Worm (Caenorhabditis elegans) whole organism, L2 larva: Measurements from ENCODE around the gene F29C12.6.
A peak's percentile ranks its signal among the peaks of the same experiment; 100 is the strongest.
"Not testable (repeated sequence)": the region's sequence is repeated elsewhere in the genome, so short reads cannot be mapped to it uniquely, and the experiment has no call there.

ENCODE experiments used
- C34F6.9 ChIP-seq: fragments of 150-350 bp; optimal IDR thresholded peaks from 2 replicates; lab custom pipeline; 2014; ENCODE audit warnings: missing biosample characterization, missing genetic modification characterization
- Y55F3AM.14 ChIP-seq: fragments of 200-800 bp; sonication (Bioruptor generic); optimal IDR thresholded peaks from 2 replicates; lab custom pipeline; 2018; ENCODE audit warnings: mild to moderate bottlenecking, missing genetic modification characterization, missing compliant biosample characterization
- ZK546.5 ChIP-seq: sonication (generic microtip); optimal IDR thresholded peaks from 2 replicates; lab custom pipeline; 2017; ENCODE audit warnings: missing biosample characterization, missing genetic modification characterization
- alr-1 ChIP-seq: fragments of 150-350 bp; optimal IDR thresholded peaks from 2 replicates; lab custom pipeline; 2014; ENCODE audit warnings: missing biosample characterization, missing genetic modification characterization
- ama-1 ChIP-seq: fragments of 150-350 bp; optimal IDR thresholded peaks from 2 replicates; lab custom pipeline; 2018; ENCODE audit warnings: inconsistent platforms
- blmp-1 ChIP-seq: sonication (generic microtip); optimal IDR thresholded peaks from 2 replicates; lab custom pipeline; 2017; ENCODE audit warnings: missing genetic modification characterization, mild to moderate bottlenecking, missing compliant biosample characterization, antibody characterized with exemption, moderate library complexity; ENCODE audit not compliant: insufficient read depth
- ceh-16 ChIP-seq: fragments of 150-350 bp; optimal IDR thresholded peaks from 2 replicates; lab custom pipeline; 2014; ENCODE audit warnings: missing biosample characterization, missing genetic modification characterization
- ceh-82 ChIP-seq: fragments of 150-350 bp; optimal IDR thresholded peaks from 2 replicates; lab custom pipeline; 2014; ENCODE audit warnings: missing biosample characterization, missing genetic modification characterization
- crh-2 ChIP-seq: sonication (generic microtip); optimal IDR thresholded peaks from 2 replicates; lab custom pipeline; 2017; ENCODE audit warnings: missing biosample characterization, missing genetic modification characterization
- egl-27 ChIP-seq: sonication (generic microtip); optimal IDR thresholded peaks from 3 replicates; lab custom pipeline; 2017; ENCODE audit warnings: missing biosample characterization, missing genetic modification reagents, missing genetic modification characterization
- fos-1 ChIP-seq: fragments of 150-350 bp; optimal IDR thresholded peaks from 2 replicates; lab custom pipeline; 2014; ENCODE audit warnings: missing biosample characterization, missing genetic modification characterization
- gmeb-1 ChIP-seq: fragments of 150-350 bp; optimal IDR thresholded peaks from 2 replicates; lab custom pipeline; 2014; ENCODE audit warnings: missing biosample characterization, missing genetic modification characterization
- lin-11 ChIP-seq: fragments of 150-350 bp; sonication (generic microtip); optimal IDR thresholded peaks from 2 replicates; lab custom pipeline; 2014; ENCODE audit warnings: missing biosample characterization, missing genetic modification characterization, inconsistent platforms, mixed read lengths
- lin-39 ChIP-seq: fragments of 150-350 bp; optimal IDR thresholded peaks from 2 replicates; lab custom pipeline; 2014; ENCODE audit warnings: missing biosample characterization, missing genetic modification reagents, missing genetic modification characterization
- lsy-2 ChIP-seq, 2 experiments: fragments of 150-350 bp in 1 of 2; sonication (generic microtip) in 1 of 2; optimal IDR thresholded peaks; 2 replicates each; lab custom pipeline; 2014 to 2017; ENCODE audit warnings: missing biosample characterization in 2 of 2, missing genetic modification characterization in 2 of 2
- mab-5 ChIP-seq: fragments of 150-350 bp; optimal IDR thresholded peaks from 2 replicates; lab custom pipeline; 2014; ENCODE audit warnings: missing biosample characterization, missing genetic modification characterization
- mdl-1 ChIP-seq, 2 experiments: fragments of 150-350 bp in 1 of 2; sonication (generic microtip) in 1 of 2; optimal IDR thresholded peaks; 2 replicates each; lab custom pipeline; 2017; ENCODE audit warnings: missing biosample characterization in 2 of 2, missing genetic modification characterization in 2 of 2
- nhr-11 ChIP-seq: fragments of 150-350 bp; optimal IDR thresholded peaks from 2 replicates; lab custom pipeline; 2014; ENCODE audit warnings: missing biosample characterization, missing genetic modification characterization
- nhr-12 ChIP-seq: fragments of 150-350 bp; optimal IDR thresholded peaks from 2 replicates; lab custom pipeline; 2014; ENCODE audit warnings: missing biosample characterization, missing genetic modification characterization
- nhr-129 ChIP-seq: fragments of 150-350 bp; optimal IDR thresholded peaks from 2 replicates; lab custom pipeline; 2014; ENCODE audit warnings: missing biosample characterization, missing genetic modification characterization
- nhr-21 ChIP-seq: fragments of 150-350 bp; optimal IDR thresholded peaks from 2 replicates; lab custom pipeline; 2014; ENCODE audit warnings: missing biosample characterization, missing genetic modification characterization
- nhr-237 ChIP-seq: fragments of 150-350 bp; optimal IDR thresholded peaks from 2 replicates; lab custom pipeline; 2014; ENCODE audit warnings: missing biosample characterization, missing genetic modification characterization
- nhr-25 ChIP-seq: fragments of 150-350 bp; sonication (generic microtip); optimal IDR thresholded peaks from 3 replicates; lab custom pipeline; 2014; ENCODE audit warnings: missing biosample characterization, missing genetic modification characterization
- nhr-6 ChIP-seq: fragments of 150-350 bp; optimal IDR thresholded peaks from 2 replicates; lab custom pipeline; 2014; ENCODE audit warnings: missing biosample characterization, missing genetic modification characterization
- nhr-77 ChIP-seq: fragments of 150-350 bp; optimal IDR thresholded peaks from 2 replicates; lab custom pipeline; 2014; ENCODE audit warnings: missing biosample characterization, missing genetic modification characterization
- peb-1 ChIP-seq: fragments of 150-350 bp; optimal IDR thresholded peaks from 2 replicates; lab custom pipeline; 2014; ENCODE audit warnings: missing biosample characterization, missing genetic modification characterization
- skn-1 ChIP-seq: sonication (generic microtip); optimal IDR thresholded peaks from 2 replicates; lab custom pipeline; 2017; ENCODE audit warnings: missing biosample characterization, missing genetic modification characterization
- sma-3 ChIP-seq: sonication (generic microtip); optimal IDR thresholded peaks from 2 replicates; lab custom pipeline; 2016; ENCODE audit warnings: missing genetic modification reagents, missing genetic modification characterization, missing compliant biosample characterization
- sma-9 ChIP-seq, 2 experiments: fragments of 150-350 bp in 1 of 2; sonication (generic microtip) in 1 of 2; optimal IDR thresholded peaks; 2 replicates each; lab custom pipeline; 2014 to 2016; ENCODE audit warnings: missing genetic modification characterization in 2 of 2, mild to moderate bottlenecking in 1 of 2, missing biosample characterization in 1 of 2, missing compliant biosample characterization in 1 of 2, missing genetic modification reagents in 1 of 2, moderate library complexity in 1 of 2
- snpc-4 ChIP-seq: fragments of 150-350 bp; optimal IDR thresholded peaks from 2 replicates; lab custom pipeline; 2014; ENCODE audit warnings: missing biosample characterization, missing genetic modification characterization
- unc-55 ChIP-seq: fragments of 150-350 bp; sonication (generic microtip); optimal IDR thresholded peaks from 3 replicates; lab custom pipeline; 2014; ENCODE audit warnings: missing biosample characterization, missing genetic modification reagents, missing genetic modification characterization
- unc-62 ChIP-seq: fragments of 150-350 bp; optimal IDR thresholded peaks from 2 replicates; lab custom pipeline; 2014; ENCODE audit warnings: missing biosample characterization, missing genetic modification reagents, missing genetic modification characterization
- ztf-1 ChIP-seq: fragments of 200-800 bp; sonication (Bioruptor generic); conservative IDR thresholded peaks from 2 replicates; pipeline ENCODE4 v1.3.6; 2022; ENCODE audit warnings: missing genetic modification characterization, missing compliant biosample characterization
- ztf-11 ChIP-seq: sonication (generic microtip); optimal IDR thresholded peaks from 2 replicates; lab custom pipeline; 2017; ENCODE audit warnings: missing biosample characterization, missing genetic modification characterization

Gene F29C12.6

DNA sequence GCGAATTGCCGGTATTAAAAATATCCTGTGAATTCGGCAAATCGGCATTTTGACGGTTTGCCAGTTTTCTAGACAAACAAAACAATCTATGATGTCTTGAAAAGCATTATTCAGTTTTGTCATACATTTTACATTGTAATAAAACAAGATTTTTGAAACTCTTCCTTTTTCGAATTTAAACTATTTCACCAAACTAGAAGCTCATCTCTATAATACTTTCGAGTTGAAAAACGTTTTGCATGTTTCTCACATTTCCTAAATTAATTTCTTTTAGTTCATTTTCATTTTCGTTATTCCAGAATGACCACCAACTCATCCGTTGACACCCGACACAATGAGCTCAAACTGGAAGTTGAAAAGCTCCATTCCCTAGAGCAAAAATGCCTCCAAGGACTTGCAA, at the start of gene F29C12.6:
F29C12.6 (plus strand) TSS at position 301 of the 400 bp plus-strand sequence.
- no peak for TF ChIP-seq crh-2 (tag; lab: Kevin White, UChicago)
- no peak for TF ChIP-seq mdl-1 (tag; optimal IDR thresholded peaks at IDR 0.05; lab: Kevin White, UChicago)
- TF ChIP-seq unc-62 (GFP tag; lab: Kevin White, UChicago), result no peak
- no peak for TF ChIP-seq nhr-25 (tag; lab: Kevin White, UChicago)
- no peak for TF ChIP-seq nhr-237 (tag; lab: Kevin White, UChicago)
- TF ChIP-seq mab-5 (tag; lab: Kevin White, UChicago), result no peak
- no peak for TF ChIP-seq sma-9 (GFP tag; optimal IDR thresholded peaks at IDR 0.05; lab: Kevin White, UChicago)
- no peak for TF ChIP-seq sma-9 (tag; optimal IDR thresholded peaks at IDR 0.05; lab: Kevin White, UChicago)
- no peak for TF ChIP-seq alr-1
- no peak for TF ChIP-seq lin-39 (tag; lab: Kevin White, UChicago)
- TF ChIP-seq sma-3 (GFP tag; lab: Kevin White, UChicago), result no peak
- no peak for TF ChIP-seq C34F6.9 (tag; lab: Kevin White, UChicago)

DNA sequence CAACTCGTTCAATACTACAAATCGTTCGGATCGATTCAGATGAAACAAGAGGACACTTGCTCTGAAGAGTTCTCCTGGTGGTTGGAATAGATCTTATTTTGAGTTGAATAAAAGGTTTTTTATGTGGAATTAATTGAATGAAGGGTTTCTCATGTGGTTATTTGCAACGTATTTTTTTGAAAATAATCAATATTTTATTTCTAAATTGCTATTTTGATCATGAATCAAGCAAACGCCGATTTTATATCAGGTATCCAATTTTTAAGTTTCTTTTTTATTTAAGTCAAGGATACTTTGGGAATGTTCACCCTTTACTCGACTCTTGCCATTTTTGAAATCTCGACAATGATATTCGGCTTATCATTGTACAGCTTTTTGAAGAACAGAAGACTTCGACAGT, 49.1 kb upstream of the F29C12.6 start, which contains the start of gene Y81G3A.2:
Y81G3A.2 (plus strand) TSS at position 301 of the 400 bp plus-strand sequence.
- not testable (repeated sequence) for TF ChIP-seq ceh-16; blmp-1 (tag; lab: Kevin White, UChicago); ztf-11 (tag; lab: Kevin White, UChicago)

DNA sequence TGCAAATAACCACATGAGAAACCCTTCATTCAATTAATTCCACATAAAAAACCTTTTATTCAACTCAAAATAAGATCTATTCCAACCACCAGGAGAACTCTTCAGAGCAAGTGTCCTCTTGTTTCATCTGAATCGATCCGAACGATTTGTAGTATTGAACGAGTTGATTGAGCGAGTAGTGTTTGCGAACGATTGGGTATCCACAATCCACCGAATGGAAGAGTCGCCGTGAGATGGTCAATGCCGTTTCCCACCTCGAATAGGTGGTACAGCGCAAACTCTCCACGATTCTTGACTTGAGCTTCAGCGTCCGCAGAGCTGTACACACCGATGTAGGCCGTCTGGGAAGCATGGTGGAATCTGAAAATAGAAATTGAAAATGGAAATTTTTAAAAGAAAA, 47.3 kb upstream of the F29C12.6 start, which contains the start of gene Y81G3A.6:
Y81G3A.6 (minus strand) TSS at position 101 of the 400 bp plus-strand sequence.
- not testable (repeated sequence) for TF ChIP-seq skn-1 (tag; lab: Kevin White, UChicago); ama-1; snpc-4 (tag; lab: Kevin White, UChicago)

DNA sequence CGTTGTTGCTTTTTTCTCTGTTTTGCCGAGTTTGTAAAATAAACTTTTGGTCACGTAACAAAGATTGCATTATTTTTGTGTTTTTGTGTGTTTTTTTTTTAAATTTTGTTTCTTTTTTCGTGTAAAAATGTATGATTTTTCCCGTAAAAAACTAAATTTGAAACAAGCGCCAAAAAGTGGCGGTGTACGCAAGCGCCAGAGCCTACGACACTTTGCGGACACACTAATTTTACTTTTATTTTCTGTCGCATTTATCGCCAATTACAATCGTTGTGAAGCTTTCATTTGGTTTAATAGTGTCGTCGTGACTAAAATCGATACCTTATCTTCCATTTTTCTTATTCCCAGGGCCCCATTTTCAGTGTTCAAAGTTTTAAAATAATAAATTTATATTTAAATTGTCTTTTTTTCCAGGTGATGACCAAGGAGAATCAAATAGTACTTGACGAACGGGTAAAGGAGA, 45.9 kb upstream of the F29C12.6 start, which contains the start of the genes Y81G3A.1 and gcn-2:
Y81G3A.1 (minus strand) TSS at position 175 of the 463 bp plus-strand sequence.
gcn-2 (plus strand) TSS at position 413 of the 463 bp plus-strand sequence.
- peak; percentile 36 for TF ChIP-seq ceh-16
- no peak for TF ChIP-seq mab-5 (tag; lab: Kevin White, UChicago)
- peak; percentile 46 for TF ChIP-seq crh-2 (tag; lab: Kevin White, UChicago)
- no peak for TF ChIP-seq Y55F3AM.14 (GFP tag; lab: Kevin White, UChicago)
- peak; percentile 10 for TF ChIP-seq fos-1 (tag; lab: Kevin White, UChicago)
- peak; percentile 29 for TF ChIP-seq sma-3 (GFP tag; lab: Kevin White, UChicago)
- TF ChIP-seq sma-9 (GFP tag; optimal IDR thresholded peaks at IDR 0.05; lab: Kevin White, UChicago), result peak; percentile 52
- no peak for TF ChIP-seq sma-9 (tag; optimal IDR thresholded peaks at IDR 0.05; lab: Kevin White, UChicago)
- peak in 1 of 2 experiments; percentile 46 for TF ChIP-seq lsy-2 (tag; optimal IDR thresholded peaks at IDR 0.05; lab: Kevin White, UChicago)
- TF ChIP-seq peb-1 (tag; lab: Kevin White, UChicago), result no peak
- TF ChIP-seq nhr-21 (tag; lab: Kevin White, UChicago), result peak; percentile 0
- peak; percentile 96 for TF ChIP-seq gmeb-1 (tag; lab: Kevin White, UChicago)
- TF ChIP-seq unc-55 (GFP tag; lab: Kevin White, UChicago), result peak; percentile 70
- no peak for TF ChIP-seq nhr-25 (tag; lab: Kevin White, UChicago)
- TF ChIP-seq nhr-129, result peak; percentile 46
- TF ChIP-seq lin-11 (tag; lab: Kevin White, UChicago), result peak; percentile 19
- TF ChIP-seq nhr-6 (tag; lab: Kevin White, UChicago), result no peak
- TF ChIP-seq nhr-237 (tag; lab: Kevin White, UChicago), result no peak

DNA sequence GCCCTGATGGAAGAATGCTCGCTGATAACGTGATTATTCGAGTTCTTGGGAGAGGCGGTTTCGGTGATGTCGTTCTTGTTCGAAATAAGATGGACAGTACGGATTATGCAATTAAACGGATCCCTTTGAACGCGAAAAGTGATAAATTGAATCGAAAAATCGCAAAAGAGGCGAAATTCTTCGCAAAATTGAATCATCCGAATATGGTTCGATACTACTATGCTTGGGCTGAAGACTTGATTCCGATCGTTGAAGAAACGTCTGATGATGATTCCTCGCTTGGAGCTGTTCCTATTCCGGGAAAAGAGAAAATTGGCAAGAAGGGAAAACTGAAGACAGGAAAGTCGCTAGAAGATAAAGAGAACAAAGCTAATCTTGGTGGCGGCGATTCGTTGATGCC, 43.8 kb upstream of the F29C12.6 start:
- no peak for TF ChIP-seq peb-1 (tag; lab: Kevin White, UChicago)
- TF ChIP-seq nhr-11 (tag; lab: Kevin White, UChicago), result no peak
- TF ChIP-seq lin-11 (tag; lab: Kevin White, UChicago), result no peak
- no peak for TF ChIP-seq Y55F3AM.14 (GFP tag; lab: Kevin White, UChicago)
- no peak for TF ChIP-seq nhr-77 (tag; lab: Kevin White, UChicago)
- no peak for TF ChIP-seq blmp-1 (tag; lab: Kevin White, UChicago)
- TF ChIP-seq ZK546.5 (tag; lab: Kevin White, UChicago), result no peak
- TF ChIP-seq nhr-237 (tag; lab: Kevin White, UChicago), result no peak
- no peak for TF ChIP-seq unc-55 (GFP tag; lab: Kevin White, UChicago)
- no peak for TF ChIP-seq ztf-1
- no peak for TF ChIP-seq alr-1
- no peak for TF ChIP-seq mab-5 (tag; lab: Kevin White, UChicago)
- TF ChIP-seq nhr-12 (tag; lab: Kevin White, UChicago), result no peak
- TF ChIP-seq nhr-6 (tag; lab: Kevin White, UChicago), result no peak
- TF ChIP-seq nhr-129, result no peak
- no peak for TF ChIP-seq ceh-82 (tag; lab: Kevin White, UChicago)
- no peak for TF ChIP-seq egl-27 (tag; lab: Kevin White, UChicago)
